Fruit fly (Drosophila melanogaster) whole organism, embryonic: Measurements from ENCODE around the gene CG15725.
A peak's percentile ranks its signal among the peaks of the same experiment; 100 is the strongest.

Experiments
- Adf1 ChIP-seq: fragments of 200-800 bp; sonication (Bioruptor generic); IDR thresholded peaks from 2 replicates; pipeline ENCODE4 v1.3.6; 2022; ENCODE audit warnings: missing biosample characterization, missing genetic modification characterization
- CG11398 ChIP-seq: fragments of 200-800 bp; sonication (Bioruptor generic); optimal IDR thresholded peaks from 2 replicates; lab custom pipeline; 2016; ENCODE audit warnings: missing biosample characterization, missing genetic modification characterization
- CG14710 ChIP-seq: fragments of 200-800 bp; sonication (Bioruptor generic); optimal IDR thresholded peaks from 3 replicates; lab custom pipeline; 2019; ENCODE audit warnings: missing biosample characterization, mild to moderate bottlenecking, missing genetic modification characterization, moderate library complexity
- CG14965 ChIP-seq: fragments of 200-800 bp; sonication (Bioruptor generic); optimal IDR thresholded peaks from 2 replicates; lab custom pipeline; 2016; ENCODE audit warnings: missing biosample characterization, missing genetic modification characterization, borderline replicate concordance
- CG1529 ChIP-seq: fragments of 200-800 bp; sonication (Bioruptor generic); optimal IDR thresholded peaks from 3 replicates; lab custom pipeline; 2018; ENCODE audit warnings: missing biosample characterization, missing genetic modification characterization
- CG17186 ChIP-seq: fragments of 200-800 bp; sonication (Bioruptor generic); optimal IDR thresholded peaks from 3 replicates; lab custom pipeline; 2017; ENCODE audit warnings: missing biosample characterization, missing genetic modification reagents, missing genetic modification characterization
- CG17328 ChIP-seq: fragments of 200-800 bp; sonication (Bioruptor generic); IDR thresholded peaks from 2 replicates; pipeline ENCODE4 v1.3.6; 2022; ENCODE audit warnings: missing biosample characterization, missing genetic modification characterization
- CG17361 ChIP-seq: fragments of 200-800 bp; sonication (Bioruptor generic); IDR thresholded peaks from 3 replicates; pipeline ENCODE4 v1.3.6; 2022; ENCODE audit warnings: missing biosample characterization, missing genetic modification characterization
- CG1792 ChIP-seq: fragments of 200-800 bp; sonication (Bioruptor generic); optimal IDR thresholded peaks from 2 replicates; lab custom pipeline; 2016; ENCODE audit warnings: missing biosample characterization, missing genetic modification characterization
- CG18476 ChIP-seq: fragments of 200-800 bp; sonication (Bioruptor generic); optimal IDR thresholded peaks from 2 replicates; lab custom pipeline; 2016; ENCODE audit warnings: missing biosample characterization, mild to moderate bottlenecking, missing genetic modification characterization
- CG2129 ChIP-seq: fragments of 200-800 bp; sonication (Bioruptor generic); IDR thresholded peaks from 2 replicates; pipeline ENCODE4 v1.3.6; 2022; ENCODE audit warnings: missing biosample characterization, missing genetic modification characterization; ENCODE audit not compliant: partially characterized antibody
- CG4328 ChIP-seq: fragments of 200-800 bp; sonication (Bioruptor generic); optimal IDR thresholded peaks from 3 replicates; lab custom pipeline; 2017; ENCODE audit warnings: missing biosample characterization, missing genetic modification reagents, missing genetic modification characterization
- CG4424 ChIP-seq: fragments of 200-800 bp; sonication (Bioruptor generic); optimal IDR thresholded peaks from 3 replicates; lab custom pipeline; 2016; ENCODE audit warnings: missing biosample characterization, missing genetic modification characterization
- CG4730 ChIP-seq: fragments of 200-800 bp; sonication (Bioruptor generic); IDR thresholded peaks from 2 replicates; pipeline ENCODE4 v1.3.6; 2022; ENCODE audit warnings: missing biosample characterization, missing genetic modification characterization
- CG5245 ChIP-seq: fragments of 200-800 bp; sonication (Bioruptor generic); optimal IDR thresholded peaks from 3 replicates; lab custom pipeline; 2016; ENCODE audit warnings: missing biosample characterization, missing genetic modification characterization
- CG8359 ChIP-seq: fragments of 200-800 bp; sonication (Bioruptor generic); optimal IDR thresholded peaks from 2 replicates; lab custom pipeline; 2017; ENCODE audit warnings: missing biosample characterization, mild to moderate bottlenecking, missing genetic modification characterization, borderline replicate concordance
- CG9437 ChIP-seq: fragments of 200-800 bp; sonication (Bioruptor generic); optimal IDR thresholded peaks from 2 replicates; lab custom pipeline; 2018; ENCODE audit warnings: missing biosample characterization, mild to moderate bottlenecking, missing genetic modification characterization
- CG9817 ChIP-seq: fragments of 200-800 bp; sonication (Bioruptor generic); optimal IDR thresholded peaks from 2 replicates; lab custom pipeline; 2018; ENCODE audit warnings: missing biosample characterization, mild to moderate bottlenecking, missing genetic modification characterization, moderate library complexity
- D19A ChIP-seq: fragments of 200-800 bp; optimal IDR thresholded peaks from 3 replicates; lab custom pipeline; 2019; ENCODE audit warnings: missing biosample characterization, mild to moderate bottlenecking, missing genetic modification characterization, moderate library complexity
- Ets65A ChIP-seq: fragments of 200-800 bp; sonication (Bioruptor generic); peaks from one replicate; lab custom pipeline; 2016; ENCODE audit warnings: missing biosample characterization, missing genetic modification characterization
- HLH54F ChIP-seq: fragments of 200-800 bp; sonication (Bioruptor generic); optimal IDR thresholded peaks from 3 replicates; lab custom pipeline; 2016; ENCODE audit warnings: missing biosample characterization, missing genetic modification characterization
- HmgZ ChIP-seq: fragments of 200-800 bp; sonication (Bioruptor generic); optimal IDR thresholded peaks from 2 replicates; lab custom pipeline; 2018; ENCODE audit warnings: missing biosample characterization, mild to moderate bottlenecking, missing genetic modification characterization
- MBD-R2 ChIP-seq: fragments of 200-800 bp; sonication (Bioruptor generic); IDR thresholded peaks from 2 replicates; pipeline ENCODE4 v1.3.6; 2022; ENCODE audit warnings: missing biosample characterization, missing genetic modification characterization
- Mes4 ChIP-seq: fragments of 200-800 bp; sonication (Bioruptor generic); optimal IDR thresholded peaks from 2 replicates; lab custom pipeline; 2016; ENCODE audit warnings: missing biosample characterization, missing genetic modification characterization
- Pdp1 ChIP-seq, 2 experiments: fragments of 200-800 bp; sonication (Bioruptor generic); optimal IDR thresholded peaks; 3 replicates each; lab custom pipeline; 2016; ENCODE audit warnings: missing biosample characterization in 2 of 2, missing genetic modification characterization in 2 of 2, mild to moderate bottlenecking in 1 of 2, moderate library complexity in 1 of 2
- Ravus ChIP-seq: fragments of 200-800 bp; sonication (Bioruptor generic); IDR thresholded peaks from 2 replicates; pipeline ENCODE4 v1.3.6; 2022; ENCODE audit warnings: missing biosample characterization, missing genetic modification characterization
- Rfx ChIP-seq: fragments of 200-800 bp; sonication (Bioruptor generic); IDR thresholded peaks from 2 replicates; pipeline ENCODE4 v1.3.6; 2022; ENCODE audit warnings: missing biosample characterization, missing genetic modification characterization
- Spps ChIP-seq: fragments of 200-800 bp; sonication (Bioruptor generic); optimal IDR thresholded peaks from 2 replicates; lab custom pipeline; 2018; ENCODE audit warnings: missing biosample characterization, mild to moderate bottlenecking, missing genetic modification characterization
- Ssrp ChIP-seq: fragments of 200-800 bp; sonication (Bioruptor generic); optimal IDR thresholded peaks from 2 replicates; lab custom pipeline; 2018; ENCODE audit warnings: missing biosample characterization, mild to moderate bottlenecking, missing genetic modification characterization, moderate library complexity
- chif ChIP-seq, 2 experiments: fragments of 200-800 bp; sonication (Bioruptor generic); optimal IDR thresholded peaks; 3 replicates each; lab custom pipeline; 2016; ENCODE audit warnings: missing biosample characterization in 2 of 2, missing genetic modification characterization in 2 of 2
- danr ChIP-seq: fragments of 200-800 bp; sonication (Bioruptor generic); IDR thresholded peaks from 2 replicates; pipeline ENCODE4 v1.3.6; 2022; ENCODE audit warnings: missing biosample characterization, missing genetic modification characterization
- fd96Cb ChIP-seq: fragments of 200-800 bp; sonication (Bioruptor generic); optimal IDR thresholded peaks from 2 replicates; lab custom pipeline; 2018; ENCODE audit warnings: missing biosample characterization, mild to moderate bottlenecking, missing genetic modification characterization, moderate library complexity
- fu2 ChIP-seq: fragments of 200-800 bp; sonication (Bioruptor generic); optimal IDR thresholded peaks from 2 replicates; lab custom pipeline; 2016; ENCODE audit warnings: missing biosample characterization, missing genetic modification characterization
- grn ChIP-seq: fragments of 200-800 bp; sonication (Bioruptor generic); optimal IDR thresholded peaks from 3 replicates; lab custom pipeline; 2017; ENCODE audit warnings: missing biosample characterization, missing genetic modification characterization
- gt ChIP-seq: fragments of 200-800 bp; sonication (Bioruptor generic); IDR thresholded peaks from 2 replicates; pipeline ENCODE4 v1.3.6; 2022; ENCODE audit warnings: missing biosample characterization, missing genetic modification characterization
- insv ChIP-seq, 2 experiments: fragments of 200-800 bp; sonication (Bioruptor generic); optimal IDR thresholded peaks; 3 replicates each; lab custom pipeline; 2016 to 2018; ENCODE audit warnings: missing biosample characterization in 2 of 2, missing genetic modification characterization in 2 of 2
- jigr1 ChIP-seq: fragments of 200-800 bp; sonication (Bioruptor generic); IDR thresholded peaks from 3 replicates; pipeline ENCODE4 v1.3.6; 2022; ENCODE audit warnings: missing biosample characterization, missing genetic modification characterization
- knrl ChIP-seq: fragments of 200-800 bp; sonication (Bioruptor generic); IDR thresholded peaks from 3 replicates; pipeline ENCODE4 v1.3.6; 2022; ENCODE audit warnings: missing biosample characterization, missing genetic modification characterization; ENCODE audit not compliant: partially characterized antibody
- luna ChIP-seq: fragments of 200-800 bp; sonication (Bioruptor generic); optimal IDR thresholded peaks from 2 replicates; lab custom pipeline; 2016; ENCODE audit warnings: missing biosample characterization, missing genetic modification characterization
- nerfin-2 ChIP-seq: fragments of 200-800 bp; sonication (Bioruptor generic); IDR thresholded peaks from 2 replicates; pipeline ENCODE4 v1.3.6; 2022; ENCODE audit warnings: missing biosample characterization, missing genetic modification characterization; ENCODE audit not compliant: partially characterized antibody
- nmo ChIP-seq: fragments of 200-800 bp; sonication (Bioruptor generic); optimal IDR thresholded peaks from 2 replicates; lab custom pipeline; 2018; ENCODE audit warnings: missing biosample characterization, mild to moderate bottlenecking, missing genetic modification characterization, moderate library complexity
- pan ChIP-seq, 4 experiments: fragments of >200 bp in 3 of 4; fragments of 200-800 bp in 1 of 4; sonication (Bioruptor generic) in 1 of 4; optimal IDR thresholded peaks in 3 of 4; IDR thresholded peaks in 1 of 4; 2 replicates each; pipeline versions ENCODE4 v1.3.6 to Lab custom; 2017 to 2022; ENCODE audit warnings: missing biosample characterization in 2 of 4, missing genetic modification characterization in 2 of 4, mixed read lengths in 1 of 4
- pzg ChIP-seq: fragments of 200-800 bp; sonication (Bioruptor generic); optimal IDR thresholded peaks from 3 replicates; lab custom pipeline; 2018; ENCODE audit warnings: missing biosample characterization, mild to moderate bottlenecking, missing genetic modification characterization, moderate library complexity
- sob ChIP-seq: fragments of 200-800 bp; sonication (Bioruptor generic); IDR thresholded peaks from 2 replicates; pipeline ENCODE4 v1.3.6; 2022; ENCODE audit warnings: missing biosample characterization, missing genetic modification characterization
- tgo ChIP-seq: fragments of 200-800 bp; sonication (Bioruptor generic); IDR thresholded peaks from 3 replicates; pipeline ENCODE4 v1.3.6; 2022; ENCODE audit warnings: missing biosample characterization, missing genetic modification characterization
- tll ChIP-seq, 2 experiments: fragments of 200-800 bp in 1 of 2; fragments of >200 bp in 1 of 2; sonication (Bioruptor generic) in 1 of 2; optimal IDR thresholded peaks; 2 replicates each; lab custom pipeline; 2017 to 2019; ENCODE audit warnings: missing biosample characterization in 2 of 2, missing genetic modification characterization in 2 of 2, mild to moderate bottlenecking in 1 of 2, moderate library complexity in 1 of 2
- twi ChIP-seq: fragments of 200-800 bp; optimal IDR thresholded peaks from 2 replicates; lab custom pipeline; 2019; ENCODE audit warnings: missing biosample characterization, mild to moderate bottlenecking, missing genetic modification characterization, moderate library complexity
- wek ChIP-seq: fragments of 200-800 bp; sonication (Bioruptor generic); optimal IDR thresholded peaks from 3 replicates; lab custom pipeline; 2018; ENCODE audit warnings: missing biosample characterization, mild to moderate bottlenecking, missing genetic modification characterization, moderate library complexity

CG15725 gene

dm6 chrX:12734710-12735462 is 29.2 kb downstream of the CG15725 start (continued):
- TF ChIP-seq Pdp1 (GFP tag; optimal IDR thresholded peaks at IDR 0.05; lab: Kevin White, UChicago) (peak in 1 of 2 experiments; percentile 3), Ets65A (GFP tag; lab: Kevin White, UChicago) (no peak), CG17186 (GFP tag; lab: Kevin White, UChicago) (no peak), nerfin-2 (GFP tag; lab: Robert Waterston, UW) (no peak), tll (GFP tag; optimal IDR thresholded peaks at IDR 0.05; lab: Kevin White, UChicago) (peak in 1 of 2 experiments; percentile 10), Rfx (GFP tag; lab: Robert Waterston, UW) (peak; percentile 91), CG14965 (no peak), fu2 (GFP tag; lab: Kevin White, UChicago) (no peak), Ssrp (peak; percentile 86), wek (GFP tag; lab: Kevin White, UChicago) (peak; percentile 4), CG8359 (GFP tag; lab: Kevin White, UChicago) (peak; percentile 76), CG18476 (GFP tag; lab: Kevin White, UChicago) (no peak), grn (no peak), sob (peak; percentile 82), Adf1 (GFP tag; lab: Robert Waterston, UW) (peak; percentile 84; the same call in 1 of the 2 replicates), CG11398 (GFP tag; lab: Kevin White, UChicago) (no peak), fd96Cb (tag; lab: Kevin White, UChicago) (peak; percentile 85), CG4730 (GFP tag; lab: Robert Waterston, UW) (peak; percentile 87), CG17361 (GFP tag; lab: Robert Waterston, UW) (peak; percentile 76), luna (GFP tag; lab: Kevin White, UChicago) (no peak), twi (tag; lab: Kevin White, UChicago) (peak; percentile 80), pan (optimal IDR thresholded peaks at IDR 0.05; lab: Kevin White, UChicago) (no peak), pan (GFP tag; optimal IDR thresholded peaks at IDR 0.05 in 1 of 2, IDR thresholded peaks at IDR 0.05 in 1 of 2) (peak in 1 of 2 experiments; percentile 90), CG9817 (tag; lab: Kevin White, UChicago) (peak; percentile 94), D19A (tag; lab: Kevin White, UChicago) (peak; percentile 88), insv (GFP tag; optimal IDR thresholded peaks at IDR 0.05; lab: Kevin White, UChicago) (peak in 1 of 2 experiments; percentile 47), CG14710 (tag; lab: Kevin White, UChicago) (peak; percentile 81), Ravus (GFP tag; lab: Robert Waterston, UW) (peak; percentile 74), CG5245 (GFP tag; lab: Kevin White, UChicago) (peak; percentile 32), Spps (tag; lab: Kevin White, UChicago) (peak; percentile 80), knrl (GFP tag; lab: Robert Waterston, UW) (no peak; the same call in 2 of the 3 replicates), CG1792 (no peak), nmo (GFP tag; lab: Kevin White, UChicago) (peak; percentile 91), CG4424 (GFP tag; lab: Kevin White, UChicago) (peak; percentile 79), pzg (GFP tag; lab: Kevin White, UChicago) (no peak), danr (GFP tag; lab: Robert Waterston, UW) (peak; percentile 81), CG17328 (GFP tag; lab: Robert Waterston, UW) (peak; percentile 78), gt (peak; percentile 65; the same call in 1 of the 2 replicates), CG9437 (GFP tag; lab: Kevin White, UChicago) (peak; percentile 69), MBD-R2 (peak; percentile 57; the same call in 1 of the 2 replicates), CG2129 (no peak), HLH54F (no peak), jigr1 (peak; percentile 66; the same call in 2 of the 3 replicates), CG4328 (GFP tag; lab: Kevin White, UChicago) (peak; percentile 87), tgo (GFP tag; lab: Robert Waterston, UW) (peak; percentile 91), Mes4 (GFP tag; lab: Kevin White, UChicago) (no peak), HmgZ (peak; percentile 80), chif (GFP tag; optimal IDR thresholded peaks at IDR 0.05; lab: Kevin White, UChicago) (no peak), CG1529 (GFP tag; lab: Kevin White, UChicago) (peak; percentile 43)
